Worm (Caenorhabditis elegans): ENCODE results near the gene mxl-1.

mxl-1 gene

ce11 chrV:11228653-11229173, 15.9 kb upstream of the mxl-1 start, which contains the start of gene pqn-70:
Gene pqn-70, minus strand, starts transcription at chrV:11228703.
- no peak for TF ChIP-seq ref-1 (GFP tag; conservative IDR thresholded peaks at IDR 0.05)
- TF ChIP-seq ztf-29 (GFP tag; IDR thresholded peaks at IDR 0.05) = no peak
- TF ChIP-seq T22C8.4 (GFP tag; IDR thresholded peaks at IDR 0.05) = peak; percentile 90
- TF ChIP-seq flt-1 (GFP tag; IDR thresholded peaks at IDR 0.05) = peak; percentile 67; the same call in 1 of the 2 replicates
- TF ChIP-seq cog-1 (tag; optimal IDR thresholded peaks at IDR 0.05) = peak; percentile 61
- TF ChIP-seq klf-2 (GFP tag; conservative IDR thresholded peaks at IDR 0.05) = no peak
- TF ChIP-seq med-1 (GFP tag; optimal IDR thresholded peaks at IDR 0.05; ENCODE audit: insufficient read depth) = no peak
- TF ChIP-seq tab-1 (GFP tag; IDR thresholded peaks at IDR 0.05) = no peak
- TF ChIP-seq ztf-23 (GFP tag; IDR thresholded peaks at IDR 0.05) = peak; percentile 57; the same call in 1 of the 2 replicates

- TF ChIP-seq ref-1 (GFP tag; conservative IDR thresholded peaks at IDR 0.05) = no peak
- no peak for TF ChIP-seq ztf-29 (GFP tag; IDR thresholded peaks at IDR 0.05)
- no peak for TF ChIP-seq med-1 (GFP tag; optimal IDR thresholded peaks at IDR 0.05; ENCODE audit: insufficient read depth)
- no peak for TF ChIP-seq klf-2 (GFP tag; conservative IDR thresholded peaks at IDR 0.05)
- TF ChIP-seq tab-1 (GFP tag; IDR thresholded peaks at IDR 0.05) = no peak
- no peak for TF ChIP-seq T22C8.4 (GFP tag; IDR thresholded peaks at IDR 0.05)
- no peak for TF ChIP-seq flt-1 (GFP tag; IDR thresholded peaks at IDR 0.05)
- TF ChIP-seq cog-1 (tag; optimal IDR thresholded peaks at IDR 0.05) = no peak
- TF ChIP-seq ztf-23 (GFP tag; IDR thresholded peaks at IDR 0.05) = no peak
Measured at ce11 chrV:11231177-11231576, 13.5 kb upstream of the mxl-1 start.

DNA sequence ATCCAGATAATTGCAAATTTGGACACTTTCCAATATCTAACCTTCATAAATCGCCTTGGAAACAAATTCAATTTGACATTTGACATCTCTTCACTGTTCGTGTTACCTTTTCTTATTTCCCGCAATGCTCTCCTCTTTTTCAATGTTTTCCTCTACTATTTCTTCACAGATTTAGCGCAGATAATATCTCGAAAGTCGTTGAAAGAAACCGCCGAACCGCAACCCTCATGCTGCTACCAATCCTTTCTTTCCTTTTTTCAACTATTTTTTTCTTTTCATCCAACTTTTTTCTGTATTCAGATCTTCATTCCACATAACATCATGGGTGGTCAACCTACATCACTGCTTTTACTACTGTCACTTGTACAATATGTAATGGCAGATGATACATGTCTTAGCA, 10.3 kb upstream of the mxl-1 start, which contains the start of gene T19B10.5:
TSS of gene T19B10.5 (plus strand) at position 301 of the 400 bp plus-strand sequence.
- no peak for TF ChIP-seq T22C8.4 (GFP tag; IDR thresholded peaks at IDR 0.05)
- TF ChIP-seq klf-2 (GFP tag; conservative IDR thresholded peaks at IDR 0.05) = no peak
- TF ChIP-seq cog-1 (tag; optimal IDR thresholded peaks at IDR 0.05) = no peak

- TF ChIP-seq med-1 (GFP tag; optimal IDR thresholded peaks at IDR 0.05; ENCODE audit: insufficient read depth) (no peak), tab-1 (GFP tag; IDR thresholded peaks at IDR 0.05) (no peak), ztf-29 (GFP tag; IDR thresholded peaks at IDR 0.05) (no peak), cog-1 (tag; optimal IDR thresholded peaks at IDR 0.05) (no peak), T22C8.4 (GFP tag; IDR thresholded peaks at IDR 0.05) (no peak), klf-2 (GFP tag; conservative IDR thresholded peaks at IDR 0.05) (no peak), ztf-23 (GFP tag; IDR thresholded peaks at IDR 0.05) (no peak), flt-1 (GFP tag; IDR thresholded peaks at IDR 0.05) (no peak), ref-1 (GFP tag; conservative IDR thresholded peaks at IDR 0.05) (no peak)
Measured at ce11 chrV:11235876-11236275, 8.8 kb upstream of the mxl-1 start.

- TF ChIP-seq med-1 (GFP tag; optimal IDR thresholded peaks at IDR 0.05; ENCODE audit: insufficient read depth) (peak; percentile 92), ztf-29 (GFP tag; IDR thresholded peaks at IDR 0.05) (peak; percentile 27; the same call in 1 of the 2 replicates), klf-2 (GFP tag; conservative IDR thresholded peaks at IDR 0.05) (peak; percentile 73), tab-1 (GFP tag; IDR thresholded peaks at IDR 0.05) (peak; percentile 84), ztf-23 (GFP tag; IDR thresholded peaks at IDR 0.05) (peak; percentile 84), ref-1 (GFP tag; conservative IDR thresholded peaks at IDR 0.05) (no peak), flt-1 (GFP tag; IDR thresholded peaks at IDR 0.05) (peak; percentile 87), cog-1 (tag; optimal IDR thresholded peaks at IDR 0.05) (peak; percentile 78), T22C8.4 (GFP tag; IDR thresholded peaks at IDR 0.05) (peak; percentile 57)
Measured at ce11 chrV:11239187-11239725, 5.4 kb upstream of the mxl-1 start, which contains the start of the genes dvc-1 and ima-1. Gene dvc-1, minus strand, starts transcription at chrV:11239331. Gene ima-1, plus strand, starts transcription at chrV:11239675.

DNA sequence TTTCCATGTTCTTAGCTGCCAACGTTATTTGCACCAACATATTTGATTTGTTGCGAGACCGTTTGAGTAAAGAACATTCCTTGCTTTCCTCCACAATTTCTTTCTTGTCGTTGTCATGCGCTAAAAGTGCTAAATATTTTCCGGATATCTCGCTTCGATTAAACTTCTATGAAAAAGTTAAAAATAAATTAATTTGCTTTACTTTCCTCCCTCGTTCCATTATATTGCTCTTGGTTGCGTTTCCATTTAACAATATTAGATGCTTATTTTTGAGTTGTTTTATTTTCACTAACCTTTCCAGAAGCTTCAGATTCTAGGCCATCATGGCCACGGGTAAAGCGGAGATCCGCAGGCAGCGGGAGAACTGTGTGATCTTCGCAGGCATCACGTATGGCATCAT, 3.1 kb upstream of the mxl-1 start, which contains the start of gene pgap-1:
TSS of gene pgap-1 (plus strand) at position 301 of the 400 bp plus-strand sequence.
- TF ChIP-seq ztf-23 (GFP tag; IDR thresholded peaks at IDR 0.05) = no peak
- TF ChIP-seq ztf-29 (GFP tag; IDR thresholded peaks at IDR 0.05) = no peak
- TF ChIP-seq med-1 (GFP tag; optimal IDR thresholded peaks at IDR 0.05; ENCODE audit: insufficient read depth) = no peak

DNA sequence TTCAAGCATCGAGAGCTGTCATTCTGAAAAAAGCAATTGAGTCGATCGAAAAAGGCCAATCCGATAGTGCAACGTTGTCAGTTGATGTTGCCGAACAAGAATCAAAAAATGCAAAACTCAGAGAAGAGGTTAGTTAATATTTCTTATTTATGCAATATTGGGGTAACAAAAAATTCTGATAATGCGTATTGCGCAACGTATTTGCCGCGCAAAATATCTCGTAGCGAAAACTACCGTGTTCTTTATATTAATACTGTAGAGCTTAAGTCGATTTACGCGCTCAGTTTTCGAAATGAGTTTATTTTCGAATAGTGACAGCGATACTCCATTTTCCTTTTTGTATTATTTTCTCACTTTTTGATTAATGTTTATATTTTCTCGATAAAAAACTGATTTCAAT, 390 bp downstream of the mxl-1 start:
- TF ChIP-seq ztf-29 (GFP tag; IDR thresholded peaks at IDR 0.05) (no peak), klf-2 (GFP tag; conservative IDR thresholded peaks at IDR 0.05) (no peak), ztf-23 (GFP tag; IDR thresholded peaks at IDR 0.05) (no peak), tab-1 (GFP tag; IDR thresholded peaks at IDR 0.05) (no peak), flt-1 (GFP tag; IDR thresholded peaks at IDR 0.05) (no peak), ref-1 (GFP tag; conservative IDR thresholded peaks at IDR 0.05) (no peak), med-1 (GFP tag; optimal IDR thresholded peaks at IDR 0.05; ENCODE audit: insufficient read depth) (no peak), cog-1 (tag; optimal IDR thresholded peaks at IDR 0.05) (no peak), T22C8.4 (GFP tag; IDR thresholded peaks at IDR 0.05) (no peak)

DNA sequence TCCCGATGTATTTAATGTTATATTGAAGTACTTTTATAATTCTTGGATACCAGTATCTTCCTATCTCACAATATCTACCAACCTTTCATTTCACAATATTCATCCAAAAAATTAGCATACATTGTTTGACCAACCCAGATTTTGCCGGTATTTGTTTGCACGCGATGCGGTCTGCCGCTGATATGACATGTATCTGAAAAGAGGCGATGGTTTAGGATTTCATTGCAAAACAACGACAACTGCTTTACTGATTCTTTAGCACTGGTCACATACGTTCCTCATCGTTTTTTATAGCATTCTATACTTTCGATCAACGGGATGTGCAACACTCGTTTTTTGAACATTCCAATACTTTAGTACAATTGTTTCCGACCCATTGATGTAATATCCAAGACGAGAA, 3.2 kb downstream of the mxl-1 start, which contains the start of gene mam-4:
TSS of gene mam-4 (plus strand) at position 301 of the 400 bp plus-strand sequence.
- TF ChIP-seq tab-1 (GFP tag; IDR thresholded peaks at IDR 0.05) (no peak), klf-2 (GFP tag; conservative IDR thresholded peaks at IDR 0.05) (no peak), ztf-29 (GFP tag; IDR thresholded peaks at IDR 0.05) (no peak), cog-1 (tag; optimal IDR thresholded peaks at IDR 0.05) (no peak), med-1 (GFP tag; optimal IDR thresholded peaks at IDR 0.05; ENCODE audit: insufficient read depth) (no peak), ref-1 (GFP tag; conservative IDR thresholded peaks at IDR 0.05) (no peak), flt-1 (GFP tag; IDR thresholded peaks at IDR 0.05) (no peak), T22C8.4 (GFP tag; IDR thresholded peaks at IDR 0.05) (no peak), ztf-23 (GFP tag; IDR thresholded peaks at IDR 0.05) (no peak)

ce11 chrV:11250735-11251134, 6.1 kb downstream of the mxl-1 start, which contains the start of gene T19B10.12:
Gene T19B10.12, plus strand, starts transcription at chrV:11251035.
- TF ChIP-seq tab-1 (GFP tag; IDR thresholded peaks at IDR 0.05) (no peak), flt-1 (GFP tag; IDR thresholded peaks at IDR 0.05) (no peak), klf-2 (GFP tag; conservative IDR thresholded peaks at IDR 0.05) (no peak), ref-1 (GFP tag; conservative IDR thresholded peaks at IDR 0.05) (no peak), ztf-23 (GFP tag; IDR thresholded peaks at IDR 0.05) (no peak), cog-1 (tag; optimal IDR thresholded peaks at IDR 0.05) (no peak), ztf-29 (GFP tag; IDR thresholded peaks at IDR 0.05) (no peak), med-1 (GFP tag; optimal IDR thresholded peaks at IDR 0.05; ENCODE audit: insufficient read depth) (no peak), T22C8.4 (GFP tag; IDR thresholded peaks at IDR 0.05) (no peak)

Measured in whole organism, midembryonic.